Worm (Caenorhabditis elegans) whole organism, L1 larva: Measurements from ENCODE around the gene del-10.

Experiments
- C04F5.9 ChIP-seq: sonication (generic microtip); optimal IDR thresholded peaks from 2 replicates; lab custom pipeline; 2016; ENCODE audit warnings: missing genetic modification characterization, missing compliant biosample characterization
- C16A3.4 ChIP-seq: fragments of 150-350 bp; optimal IDR thresholded peaks from 2 replicates; lab custom pipeline; 2014; ENCODE audit warnings: missing biosample characterization, missing genetic modification characterization
- F16B12.6 ChIP-seq: fragments of 150-350 bp; optimal IDR thresholded peaks from 2 replicates; lab custom pipeline; 2014; ENCODE audit warnings: missing biosample characterization, missing genetic modification characterization
- ama-1 ChIP-seq: fragments of 150-350 bp; optimal IDR thresholded peaks from 2 replicates; lab custom pipeline; 2014
- blmp-1 ChIP-seq: fragments of 150-350 bp; optimal IDR thresholded peaks from 2 replicates; lab custom pipeline; 2014; ENCODE audit warnings: missing biosample characterization, missing genetic modification characterization
- ceh-8 ChIP-seq: fragments of 200-800 bp; sonication (Bioruptor generic); optimal IDR thresholded peaks from 2 replicates; lab custom pipeline; 2018; ENCODE audit warnings: mild to moderate bottlenecking, missing genetic modification characterization, moderate library complexity, missing compliant biosample characterization
- ceh-90 ChIP-seq: sonication (generic microtip); optimal IDR thresholded peaks from 2 replicates; lab custom pipeline; 2016; ENCODE audit warnings: missing genetic modification characterization, missing compliant biosample characterization
- dpl-1 ChIP-seq, 3 experiments: fragments of 150-350 bp in 2 of 3; sonication (generic microtip) in 1 of 3; optimal IDR thresholded peaks; 2 replicates each; lab custom pipeline; 2014 to 2017; ENCODE audit warnings: missing biosample characterization in 3 of 3, missing genetic modification characterization in 3 of 3, missing genetic modification reagents in 3 of 3
- egl-27 ChIP-seq, 2 experiments: fragments of 150-350 bp in 1 of 2; sonication (generic microtip); optimal IDR thresholded peaks; 3 replicates each; lab custom pipeline; 2017 to 2018; ENCODE audit warnings: missing biosample characterization in 2 of 2, missing genetic modification characterization in 2 of 2, missing genetic modification reagents in 2 of 2
- elt-2 ChIP-seq: sonication (generic microtip); optimal IDR thresholded peaks from 2 replicates; lab custom pipeline; 2016; ENCODE audit warnings: missing genetic modification characterization, mild to moderate bottlenecking, inconsistent platforms, missing compliant biosample characterization, missing genetic modification reagents
- fkh-10 ChIP-seq: sonication (generic microtip); optimal IDR thresholded peaks from 2 replicates; lab custom pipeline; 2017; ENCODE audit warnings: missing biosample characterization, missing genetic modification reagents, missing genetic modification characterization
- fkh-8 ChIP-seq: sonication (generic microtip); optimal IDR thresholded peaks from 2 replicates; lab custom pipeline; 2016; ENCODE audit warnings: mild to moderate bottlenecking, missing genetic modification characterization, missing compliant biosample characterization
- hlh-17 ChIP-seq: fragments of 200-800 bp; sonication (Bioruptor generic); optimal IDR thresholded peaks from 2 replicates; lab custom pipeline; 2018; ENCODE audit warnings: missing genetic modification characterization, mild to moderate bottlenecking, missing compliant biosample characterization, moderate library complexity, borderline replicate concordance
- hlh-4 ChIP-seq: sonication (generic microtip); optimal IDR thresholded peaks from 2 replicates; lab custom pipeline; 2016; ENCODE audit warnings: mild to moderate bottlenecking, missing genetic modification characterization, missing compliant biosample characterization
- hpl-2 ChIP-seq: fragments of 150-350 bp; optimal IDR thresholded peaks from 2 replicates; lab custom pipeline; 2014; ENCODE audit warnings: missing biosample characterization, missing genetic modification reagents, missing genetic modification characterization
- irx-1 ChIP-seq: sonication (generic microtip); optimal IDR thresholded peaks from 2 replicates; lab custom pipeline; 2016; ENCODE audit warnings: missing genetic modification characterization, missing compliant biosample characterization
- jun-1 ChIP-seq: fragments of 150-350 bp; optimal IDR thresholded peaks from 2 replicates; lab custom pipeline; 2014; ENCODE audit warnings: missing biosample characterization, missing genetic modification reagents, missing genetic modification characterization
- lin-13 ChIP-seq: fragments of 150-350 bp; optimal IDR thresholded peaks from 2 replicates; lab custom pipeline; 2014; ENCODE audit warnings: missing biosample characterization, missing genetic modification reagents, missing genetic modification characterization
- lin-14 ChIP-seq: fragments of 200-800 bp; sonication (Bioruptor generic); optimal IDR thresholded peaks from 2 replicates; lab custom pipeline; 2018; ENCODE audit warnings: mild to moderate bottlenecking, missing genetic modification characterization, moderate library complexity, missing compliant biosample characterization
- lin-15B ChIP-seq: fragments of 150-350 bp; sonication (generic microtip); optimal IDR thresholded peaks from 3 replicates; lab custom pipeline; 2014; ENCODE audit warnings: missing biosample characterization, missing genetic modification characterization
- lin-35 ChIP-seq, 2 experiments: fragments of 150-350 bp; optimal IDR thresholded peaks; 2 replicates each; lab custom pipeline; 2014; ENCODE audit warnings: missing biosample characterization in 2 of 2, missing genetic modification characterization in 2 of 2, missing genetic modification reagents in 2 of 2
- lin-39 ChIP-seq: fragments of 150-350 bp; optimal IDR thresholded peaks from 2 replicates; lab custom pipeline; 2014; ENCODE audit warnings: missing biosample characterization, missing genetic modification reagents, missing genetic modification characterization
- lsy-2 ChIP-seq, 2 experiments: fragments of 150-350 bp; optimal IDR thresholded peaks; 2 replicates each; lab custom pipeline; 2014; ENCODE audit warnings: missing biosample characterization in 2 of 2, missing genetic modification characterization in 2 of 2
- mab-9 ChIP-seq: fragments of 200-800 bp; sonication (Bioruptor generic); IDR thresholded peaks from 2 replicates; pipeline ENCODE4 v1.3.6; 2022; ENCODE audit warnings: missing genetic modification reagents, missing genetic modification characterization, missing compliant biosample characterization
- mdl-1 ChIP-seq, 2 experiments: fragments of 150-350 bp; optimal IDR thresholded peaks; 2 replicates each; lab custom pipeline; 2014 to 2017; ENCODE audit warnings: missing biosample characterization in 2 of 2, missing genetic modification characterization in 2 of 2, inconsistent platforms in 1 of 2
- mef-2 ChIP-seq: fragments of 150-350 bp; optimal IDR thresholded peaks from 2 replicates; lab custom pipeline; 2014; ENCODE audit warnings: missing biosample characterization, missing genetic modification characterization
- nhr-11 ChIP-seq: fragments of 150-350 bp; optimal IDR thresholded peaks from 2 replicates; lab custom pipeline; 2014; ENCODE audit warnings: missing biosample characterization, missing genetic modification characterization
- nhr-19 ChIP-seq: fragments of 200-800 bp; sonication (Bioruptor generic); conservative IDR thresholded peaks from 2 replicates; pipeline ENCODE4 v1.3.6; 2022; ENCODE audit warnings: missing genetic modification characterization, missing compliant biosample characterization
- nhr-20 ChIP-seq: sonication (generic microtip); optimal IDR thresholded peaks from 2 replicates; lab custom pipeline; 2016; ENCODE audit warnings: mild to moderate bottlenecking, missing genetic modification characterization, missing compliant biosample characterization
- nhr-28 ChIP-seq: fragments of 150-350 bp; optimal IDR thresholded peaks from 2 replicates; lab custom pipeline; 2014; ENCODE audit warnings: missing biosample characterization, missing genetic modification characterization
- nhr-71 ChIP-seq: sonication (generic microtip); optimal IDR thresholded peaks from 2 replicates; lab custom pipeline; 2016; ENCODE audit warnings: mild to moderate bottlenecking, missing genetic modification characterization, moderate library complexity, missing compliant biosample characterization
- nhr-76 ChIP-seq: sonication (generic microtip); optimal IDR thresholded peaks from 2 replicates; lab custom pipeline; 2017; ENCODE audit warnings: missing biosample characterization, missing genetic modification characterization
- nhr-77 ChIP-seq: fragments of 150-350 bp; optimal IDR thresholded peaks from 2 replicates; lab custom pipeline; 2014; ENCODE audit warnings: missing biosample characterization, missing genetic modification characterization
- nhr-85 ChIP-seq: sonication (generic microtip); peaks from one replicate; lab custom pipeline; 2016; ENCODE audit warnings: missing genetic modification characterization, inconsistent platforms, missing compliant biosample characterization
- nhr-90 ChIP-seq: sonication (generic microtip); optimal IDR thresholded peaks from 2 replicates; lab custom pipeline; 2016; ENCODE audit warnings: mild to moderate bottlenecking, missing genetic modification characterization, missing compliant biosample characterization; ENCODE audit not compliant: poor library complexity
- pax-3 ChIP-seq: fragments of 200-800 bp; sonication (Bioruptor generic); optimal IDR thresholded peaks from 2 replicates; lab custom pipeline; 2018; ENCODE audit warnings: mild to moderate bottlenecking, missing genetic modification characterization, moderate library complexity, missing compliant biosample characterization
- rnt-1 ChIP-seq: sonication (generic microtip); optimal IDR thresholded peaks from 2 replicates; lab custom pipeline; 2016; ENCODE audit warnings: mild to moderate bottlenecking, missing genetic modification characterization, moderate library complexity, missing compliant biosample characterization
- snpc-4 ChIP-seq: fragments of 150-350 bp; optimal IDR thresholded peaks from 2 replicates; lab custom pipeline; 2014; ENCODE audit warnings: missing biosample characterization, missing genetic modification characterization
- snu-23 ChIP-seq: sonication (generic microtip); optimal IDR thresholded peaks from 2 replicates; lab custom pipeline; 2016; ENCODE audit warnings: missing genetic modification characterization, missing compliant biosample characterization
- swsn-7 ChIP-seq: sonication (generic microtip); optimal IDR thresholded peaks from 2 replicates; lab custom pipeline; 2016; ENCODE audit warnings: missing genetic modification characterization, missing compliant biosample characterization
- tlp-1 ChIP-seq: fragments of 150-350 bp; optimal IDR thresholded peaks from 2 replicates; lab custom pipeline; 2014; ENCODE audit warnings: missing biosample characterization, missing genetic modification characterization
- unc-130 ChIP-seq: fragments of 150-350 bp; optimal IDR thresholded peaks from 2 replicates; lab custom pipeline; 2017; ENCODE audit warnings: missing biosample characterization, missing genetic modification characterization, inconsistent platforms
- unc-30 ChIP-seq: sonication (generic microtip); optimal IDR thresholded peaks from 2 replicates; lab custom pipeline; 2017; ENCODE audit warnings: missing biosample characterization, missing genetic modification characterization
- unc-86 ChIP-seq: sonication (generic microtip); optimal IDR thresholded peaks from 2 replicates; lab custom pipeline; 2016; ENCODE audit warnings: missing genetic modification characterization, missing compliant biosample characterization
- vab-15 ChIP-seq: sonication (generic microtip); optimal IDR thresholded peaks from 2 replicates; lab custom pipeline; 2017; ENCODE audit warnings: missing genotype, mild to moderate bottlenecking, missing genetic modification characterization, missing compliant biosample characterization
- xbp-1 ChIP-seq: sonication (generic microtip); optimal IDR thresholded peaks from 2 replicates; lab custom pipeline; 2016; ENCODE audit warnings: missing genetic modification characterization, missing compliant biosample characterization
- ztf-4 ChIP-seq: fragments of 150-350 bp; optimal IDR thresholded peaks from 2 replicates; lab custom pipeline; 2014; ENCODE audit warnings: missing biosample characterization, missing genetic modification characterization

The del-10 gene

DNA sequence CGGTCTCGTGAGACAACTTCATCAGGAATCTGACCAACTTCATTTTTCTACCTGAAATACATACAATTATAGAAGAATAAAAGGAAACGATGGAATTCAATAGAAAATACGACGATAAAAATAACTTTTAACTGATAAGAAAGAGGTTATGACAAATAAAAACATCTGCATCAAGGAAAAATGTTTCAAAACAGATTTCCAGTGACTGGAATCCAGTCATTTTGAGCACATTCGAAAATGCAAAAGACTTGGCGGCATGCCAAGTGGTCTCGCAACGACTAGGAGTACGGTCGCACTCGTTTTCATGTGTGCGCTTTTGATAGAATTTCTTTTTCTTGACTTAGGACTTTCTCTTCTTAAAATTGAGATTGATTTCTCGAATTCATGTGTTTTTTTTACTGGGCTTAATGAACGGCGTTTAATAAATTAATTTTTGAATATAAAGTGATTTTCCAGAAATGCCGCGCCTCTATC, 7.8 kb upstream of the del-10 start, which contains the start of the genes snr-3 and rsp-5 (continued):
- TF ChIP-seq tlp-1 (tag; lab: Kevin White, UChicago) = no peak
- TF ChIP-seq lin-15B (tag; lab: Kevin White, UChicago) = peak; percentile 70
- TF ChIP-seq fkh-8 (tag; lab: Kevin White, UChicago) = peak; percentile 46
- peak; percentile 74 for TF ChIP-seq nhr-19
- peak; percentile 57 for TF ChIP-seq snpc-4 (tag; lab: Kevin White, UChicago)
- peak; percentile 15 for TF ChIP-seq unc-86 (tag; lab: Kevin White, UChicago)
- TF ChIP-seq nhr-85 (tag; lab: Kevin White, UChicago) = peak; percentile 84
- peak; percentile 73 for TF ChIP-seq rnt-1 (tag; lab: Kevin White, UChicago)
- peak; percentile 67 for TF ChIP-seq lin-13
- peak; percentile 19 for TF ChIP-seq fkh-10 (GFP tag; lab: Kevin White, UChicago)
- peak; percentile 77 for TF ChIP-seq blmp-1 (tag; lab: Kevin White, UChicago)
- TF ChIP-seq mef-2 (tag; lab: Kevin White, UChicago) = peak; percentile 7
- TF ChIP-seq ztf-4 (tag; lab: Kevin White, UChicago) = no peak
- TF ChIP-seq irx-1 (tag; lab: Kevin White, UChicago) = peak; percentile 22
- TF ChIP-seq lin-35 (GFP tag; optimal IDR thresholded peaks at IDR 0.05; lab: Kevin White, UChicago) = peak; percentile 78 to 91
- no peak for TF ChIP-seq mab-9
- peak; percentile 33 for TF ChIP-seq jun-1 (tag; lab: Kevin White, UChicago)
- TF ChIP-seq xbp-1 (tag; lab: Kevin White, UChicago) = peak; percentile 55
- no peak for TF ChIP-seq ceh-90
- no peak for TF ChIP-seq hlh-17 (GFP tag; lab: Kevin White, UChicago)
- TF ChIP-seq egl-27 (tag; optimal IDR thresholded peaks at IDR 0.05; lab: Kevin White, UChicago) = no peak
- no peak for TF ChIP-seq nhr-11 (tag; lab: Kevin White, UChicago)
- no peak for TF ChIP-seq nhr-76 (tag; lab: Kevin White, UChicago)
- no peak for TF ChIP-seq hpl-2 (GFP tag; lab: Kevin White, UChicago)
- peak; percentile 70 for TF ChIP-seq snu-23 (GFP tag; lab: Kevin White, UChicago)
- TF ChIP-seq F16B12.6 = peak; percentile 33
- TF ChIP-seq C16A3.4 (tag; lab: Kevin White, UChicago) = peak; percentile 76
- peak; percentile 68 for TF ChIP-seq nhr-77 (tag; lab: Kevin White, UChicago)
- peak; percentile 81 for TF ChIP-seq nhr-71
- peak; percentile 71 to 86 (median 80) for TF ChIP-seq dpl-1 (GFP tag; optimal IDR thresholded peaks at IDR 0.05; lab: Kevin White, UChicago)
- no peak for TF ChIP-seq pax-3 (tag; lab: Kevin White, UChicago)
- peak in 1 of 2 experiments; percentile 41 for TF ChIP-seq mdl-1 (tag; optimal IDR thresholded peaks at IDR 0.05; lab: Kevin White, UChicago)
- TF ChIP-seq nhr-28 (tag; lab: Kevin White, UChicago) = no peak
- TF ChIP-seq, all 84 proteins: peak for 40

DNA sequence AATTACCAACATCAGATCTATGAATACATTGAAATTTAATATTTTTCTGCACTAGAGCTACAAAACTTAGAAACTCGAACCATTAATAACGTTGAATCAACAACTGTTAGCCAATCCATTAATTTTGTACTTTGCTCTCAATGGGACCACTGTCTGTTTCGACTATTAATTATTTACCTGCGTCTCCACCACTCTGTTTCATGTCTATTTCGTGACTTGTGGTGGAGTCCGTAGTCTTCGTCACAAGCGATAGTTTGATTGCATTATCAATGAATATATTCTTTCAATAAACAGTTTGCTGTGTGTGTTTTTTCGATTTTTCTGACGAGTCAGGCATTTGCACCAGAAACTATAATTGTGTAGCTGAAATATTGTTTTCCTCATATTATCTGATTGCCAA, 4.4 kb upstream of the del-10 start:
- TF ChIP-seq nhr-20 (tag; lab: Kevin White, UChicago) = peak; percentile 41
- TF ChIP-seq lin-35 (GFP tag; optimal IDR thresholded peaks at IDR 0.05; lab: Kevin White, UChicago) = peak in 1 of 2 experiments; percentile 2
- TF ChIP-seq C04F5.9 (tag; lab: Kevin White, UChicago) = no peak
- no peak for TF ChIP-seq unc-30
- no peak for TF ChIP-seq ceh-8 (GFP tag; lab: Kevin White, UChicago)
- no peak for TF ChIP-seq nhr-77 (tag; lab: Kevin White, UChicago)
- TF ChIP-seq swsn-7 (tag; lab: Kevin White, UChicago) = no peak
- TF ChIP-seq ama-1 (lab: Kevin White, UChicago) = no peak
- TF ChIP-seq nhr-71 = peak; percentile 72
- TF ChIP-seq lin-15B (tag; lab: Kevin White, UChicago) = no peak
- TF ChIP-seq hlh-4 (tag; lab: Kevin White, UChicago) = no peak
- TF ChIP-seq rnt-1 (tag; lab: Kevin White, UChicago) = peak; percentile 73
- TF ChIP-seq C16A3.4 (tag; lab: Kevin White, UChicago) = no peak
- peak; percentile 25 for TF ChIP-seq unc-130 (tag; lab: Kevin White, UChicago)
- TF ChIP-seq nhr-19 = peak; percentile 78
- peak; percentile 59 for TF ChIP-seq lin-39 (tag; lab: Kevin White, UChicago)
- TF ChIP-seq snu-23 (GFP tag; lab: Kevin White, UChicago) = peak; percentile 34
- peak; percentile 36 to 40 for TF ChIP-seq lsy-2 (tag; optimal IDR thresholded peaks at IDR 0.05; lab: Kevin White, UChicago)
- no peak for TF ChIP-seq pax-3 (tag; lab: Kevin White, UChicago)
- TF ChIP-seq mdl-1 (tag; optimal IDR thresholded peaks at IDR 0.05; lab: Kevin White, UChicago) = no peak
- no peak for TF ChIP-seq hlh-17 (GFP tag; lab: Kevin White, UChicago)
- TF ChIP-seq nhr-90 (tag; lab: Kevin White, UChicago) = no peak
- peak; percentile 48 for TF ChIP-seq lin-14 (GFP tag; lab: Kevin White, UChicago)
- TF ChIP-seq vab-15 (tag; lab: Kevin White, UChicago) = peak; percentile 37
- TF ChIP-seq elt-2 (tag; lab: Kevin White, UChicago) = peak; percentile 2
